Worm (Caenorhabditis elegans): ENCODE results near the gene fbxa-213.

The fbxa-213 gene

ce11 chrV:18241328-18241727, 27.3 kb downstream of the fbxa-213 start, which contains the start of gene R10E8.8:
Gene R10E8.8 (minus strand): TSS chrV:18241670.
- no peak for TF ChIP-seq ceh-28 (tag; optimal IDR thresholded peaks at IDR 0.05)
- TF ChIP-seq pha-4 (tag; optimal IDR thresholded peaks at IDR 0.05) = peak; percentile 17
- TF ChIP-seq R02D3.7 (tag; optimal IDR thresholded peaks at IDR 0.05) = no peak
- no peak for TF ChIP-seq nhr-76 (tag; optimal IDR thresholded peaks at IDR 0.05)
- no peak for TF ChIP-seq nhr-43 (tag; optimal IDR thresholded peaks at IDR 0.05; ENCODE audit: poor library complexity, severe bottlenecking)
- no peak for TF ChIP-seq nhr-67 (tag; optimal IDR thresholded peaks at IDR 0.05)
- no peak for TF ChIP-seq elt-3 (tag; optimal IDR thresholded peaks at IDR 0.05)
- no peak for TF ChIP-seq fkh-2 (tag; optimal IDR thresholded peaks at IDR 0.05)
- TF ChIP-seq nfya-1 (tag; optimal IDR thresholded peaks at IDR 0.05; ENCODE audit: insufficient read depth) = peak; percentile 17
- peak; percentile 87 for TF ChIP-seq elt-2 (tag; optimal IDR thresholded peaks at IDR 0.05)
- TF ChIP-seq eor-1 (tag; optimal IDR thresholded peaks at IDR 0.05) = no peak
- TF ChIP-seq nhr-237 (tag; optimal IDR thresholded peaks at IDR 0.05) = no peak
- peak; percentile 72 for TF ChIP-seq pqm-1 (tag; optimal IDR thresholded peaks at IDR 0.05)

DNA sequence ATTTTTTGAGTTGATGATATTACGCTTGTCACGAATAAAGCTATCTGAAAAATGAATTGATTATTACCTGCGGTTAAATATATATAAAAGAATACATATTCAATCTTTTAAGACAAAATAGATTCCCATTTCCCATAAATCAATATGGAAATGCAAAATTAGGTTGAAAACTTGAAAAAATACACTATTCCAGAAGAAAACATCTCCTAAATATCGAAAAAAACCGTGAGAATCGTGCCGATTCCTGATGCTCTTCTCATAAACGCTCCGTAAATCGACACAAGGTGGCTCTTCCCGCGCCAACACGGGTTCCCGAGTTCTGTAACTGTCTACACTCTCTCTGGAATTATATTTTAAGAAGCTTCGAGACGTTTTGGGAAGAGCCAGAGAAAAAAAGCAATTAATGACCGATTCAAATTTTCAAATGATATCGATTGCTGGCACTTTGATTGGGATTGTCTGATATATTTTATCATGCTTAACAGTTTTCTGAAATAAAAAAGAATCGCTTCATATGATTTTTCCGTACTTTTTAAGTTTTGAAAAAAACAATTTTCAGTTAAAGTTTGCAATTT, 31.8 kb downstream of the fbxa-213 start, which contains the start of gene R10E8.3:
Gene R10E8.3 (minus strand): TSS at position 51 of the 575 bp plus-strand sequence.
- TF ChIP-seq elt-2 (tag; optimal IDR thresholded peaks at IDR 0.05) (peak; percentile 53), nhr-11 (tag; optimal IDR thresholded peaks at IDR 0.05) (no peak), ama-1 (optimal IDR thresholded peaks at IDR 0.05) (no peak), lsy-12 (tag; optimal IDR thresholded peaks at IDR 0.05) (no peak), nhr-77 (tag; optimal IDR thresholded peaks at IDR 0.05) (no peak), nhr-67 (tag; optimal IDR thresholded peaks at IDR 0.05) (no peak), ztf-11 (tag; optimal IDR thresholded peaks at IDR 0.05) (no peak), snpc-4 (tag; optimal IDR thresholded peaks at IDR 0.05) (no peak), nhr-237 (tag; optimal IDR thresholded peaks at IDR 0.05) (no peak), pqm-1 (tag; optimal IDR thresholded peaks at IDR 0.05) (peak; percentile 43), ZK546.5 (tag; optimal IDR thresholded peaks at IDR 0.05) (no peak)

DNA sequence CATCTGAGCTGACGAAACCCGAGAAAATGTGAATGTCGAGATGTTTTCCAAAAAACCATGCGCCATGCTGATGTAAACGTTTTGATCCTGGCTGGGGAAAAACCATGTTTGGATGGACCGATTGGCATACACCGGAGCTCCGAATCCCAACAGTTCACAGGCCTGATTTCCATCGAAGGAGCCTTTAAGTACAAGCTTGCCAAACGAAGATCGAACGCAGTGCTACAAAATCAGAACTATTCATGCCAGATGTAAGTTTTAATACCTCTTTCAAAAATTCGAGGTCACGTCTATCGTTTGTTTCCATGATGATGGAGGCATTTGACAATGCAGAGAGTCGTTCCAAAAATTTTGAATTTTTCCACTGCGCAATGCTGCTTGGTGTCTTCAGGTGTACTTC, 32.8 kb downstream of the fbxa-213 start:
- TF ChIP-seq aly-2 (tag; optimal IDR thresholded peaks at IDR 0.05) = no peak
- TF ChIP-seq skn-1 (tag; optimal IDR thresholded peaks at IDR 0.05) = no peak
- TF ChIP-seq zag-1 (tag; optimal IDR thresholded peaks at IDR 0.05) = no peak
- no peak for TF ChIP-seq jun-1 (tag; optimal IDR thresholded peaks at IDR 0.05)
- TF ChIP-seq unc-39 (tag; optimal IDR thresholded peaks at IDR 0.05) = no peak
- TF ChIP-seq nhr-23 (tag; optimal IDR thresholded peaks at IDR 0.05) = no peak
- TF ChIP-seq mml-1 (tag; optimal IDR thresholded peaks at IDR 0.05) = no peak
- no peak for TF ChIP-seq ztf-11 (tag; optimal IDR thresholded peaks at IDR 0.05)
- no peak for TF ChIP-seq ama-1 (optimal IDR thresholded peaks at IDR 0.05)
- no peak for TF ChIP-seq pha-4 (tag; optimal IDR thresholded peaks at IDR 0.05)
- TF ChIP-seq snpc-4 (tag; optimal IDR thresholded peaks at IDR 0.05) = no peak
- TF ChIP-seq elt-3 (tag; optimal IDR thresholded peaks at IDR 0.05) = no peak
- TF ChIP-seq mdl-1 (tag; optimal IDR thresholded peaks at IDR 0.05) = no peak
- no peak for TF ChIP-seq ceh-16 (tag; optimal IDR thresholded peaks at IDR 0.05)
- no peak for TF ChIP-seq lin-39 (tag; optimal IDR thresholded peaks at IDR 0.05)
- TF ChIP-seq nhr-77 (tag; optimal IDR thresholded peaks at IDR 0.05) = no peak
- no peak for TF ChIP-seq ztf-4 (tag; optimal IDR thresholded peaks at IDR 0.05)
- TF ChIP-seq nhr-25 (tag; optimal IDR thresholded peaks at IDR 0.05) = no peak
- no peak for TF ChIP-seq ceh-9 (tag; optimal IDR thresholded peaks at IDR 0.05)

- no peak for TF ChIP-seq nhr-25 (tag; optimal IDR thresholded peaks at IDR 0.05)
- TF ChIP-seq nfya-1 (tag; optimal IDR thresholded peaks at IDR 0.05; ENCODE audit: insufficient read depth) = no peak
Observed at ce11 chrV:18224353-18224752, 44.3 kb downstream of the fbxa-213 start, which contains the start of gene F16H6.10. Gene F16H6.10 (minus strand): TSS chrV:18224453.

All from whole organism, L3 larva.